Worm (Caenorhabditis elegans) whole organism, L3 larva: ENCODE measurements around the gene immp-2.

Experiments used
- ceh-82 ChIP-seq: fragments of 150-350 bp; optimal IDR thresholded peaks from 2 replicates; lab custom pipeline; 2014; ENCODE audit warnings: missing biosample characterization, missing genetic modification characterization
- egl-27 ChIP-seq: sonication (generic microtip); optimal IDR thresholded peaks from 4 replicates; lab custom pipeline; 2017; ENCODE audit warnings: missing biosample characterization, missing genetic modification reagents, missing genetic modification characterization
- lin-15B ChIP-seq: fragments of 150-350 bp; optimal IDR thresholded peaks from 2 replicates; lab custom pipeline; 2014; ENCODE audit warnings: missing biosample characterization, missing genetic modification characterization
- lin-39 ChIP-seq: fragments of 150-350 bp; optimal IDR thresholded peaks from 2 replicates; lab custom pipeline; 2018; ENCODE audit warnings: missing biosample characterization, missing genetic modification reagents, missing genetic modification characterization
- nhr-76 ChIP-seq: fragments of 150-350 bp; sonication (generic microtip); optimal IDR thresholded peaks from 5 replicates; lab custom pipeline; 2014; ENCODE audit warnings: missing biosample characterization, missing genetic modification characterization
- nhr-77 ChIP-seq: fragments of 150-350 bp; optimal IDR thresholded peaks from 2 replicates; lab custom pipeline; 2014; ENCODE audit warnings: missing biosample characterization, missing genetic modification characterization
- tbx-2 ChIP-seq: sonication (generic microtip); optimal IDR thresholded peaks from 2 replicates; lab custom pipeline; 2016; ENCODE audit warnings: mild to moderate bottlenecking, missing genetic modification characterization, missing compliant biosample characterization

- TF ChIP-seq ceh-82 (tag; lab: Kevin White, UChicago): no peak
- no peak for TF ChIP-seq lin-15B (tag; lab: Kevin White, UChicago)
- no peak for TF ChIP-seq nhr-77
- no peak for TF ChIP-seq lin-39 (tag; lab: Kevin White, UChicago)
- TF ChIP-seq egl-27: no peak
- no peak for TF ChIP-seq nhr-76 (tag; lab: Kevin White, UChicago)
- TF ChIP-seq tbx-2: no peak
These were observed 40.0 kb upstream of the immp-2 start, which contains the start of gene srx-12 for ce11 chrIV:1045683-1046082.
